Worm (Caenorhabditis elegans) whole organism, mixed stage, embryonic: ENCODE data around the gene smu-2.

ENCODE experiments used
- ces-1 ChIP-seq: fragments of 150-350 bp; optimal IDR thresholded peaks from 2 replicates; lab custom pipeline; 2014; ENCODE audit warnings: missing biosample characterization, missing genetic modification reagents, missing genetic modification characterization
- elt-3 ChIP-seq: fragments of 150-350 bp; optimal IDR thresholded peaks from 2 replicates; lab custom pipeline; 2014; ENCODE audit warnings: missing biosample characterization, missing genetic modification characterization
- mep-1 ChIP-seq: fragments of 150-350 bp; optimal IDR thresholded peaks from 2 replicates; lab custom pipeline; 2017; ENCODE audit warnings: missing biosample characterization, missing genetic modification reagents, missing genetic modification characterization, inconsistent platforms
- nhr-12 ChIP-seq: fragments of 150-350 bp; optimal IDR thresholded peaks from 2 replicates; lab custom pipeline; 2014; ENCODE audit warnings: missing biosample characterization, missing genetic modification characterization
- nhr-237 ChIP-seq: fragments of 150-350 bp; optimal IDR thresholded peaks from 2 replicates; lab custom pipeline; 2014; ENCODE audit warnings: missing biosample characterization, missing genetic modification characterization
- nhr-76 ChIP-seq: sonication (generic microtip); optimal IDR thresholded peaks from 2 replicates; lab custom pipeline; 2017; ENCODE audit warnings: missing biosample characterization, missing genetic modification characterization
- unc-39 ChIP-seq: fragments of 150-350 bp; optimal IDR thresholded peaks from 2 replicates; lab custom pipeline; 2014; ENCODE audit warnings: missing biosample characterization, missing genetic modification characterization
- unc-62 ChIP-seq: fragments of 150-350 bp; optimal IDR thresholded peaks from 2 replicates; lab custom pipeline; 2014; ENCODE audit warnings: missing biosample characterization, missing genetic modification reagents, missing genetic modification characterization

- TF ChIP-seq ces-1 (no peak), mep-1 (tag; lab: Kevin White, UChicago) (no peak), nhr-237 (tag; lab: Kevin White, UChicago) (no peak), nhr-76 (tag; lab: Kevin White, UChicago) (no peak), nhr-12 (tag; lab: Kevin White, UChicago) (no peak), elt-3 (tag; lab: Kevin White, UChicago) (no peak), unc-62 (GFP tag; lab: Kevin White, UChicago) (no peak), unc-39 (tag; lab: Kevin White, UChicago) (no peak)
Observed at ce11 chrII:3448776-3449280, 33.4 kb upstream of the smu-2 start, which contains the start of gene C16C8.25.
